Fruit fly (Drosophila melanogaster) whole organism, embryonic: ENCODE measurements around the gene anox.
A peak's percentile ranks its signal among the peaks of the same experiment; 100 is the strongest.

ENCODE experiments used
- Bgb ChIP-seq: fragments of 200-800 bp; sonication (Bioruptor generic); IDR thresholded peaks from 2 replicates; pipeline ENCODE4 v1.3.6; 2022; ENCODE audit warnings: missing biosample characterization, missing genetic modification characterization; ENCODE audit not compliant: partially characterized antibody
- CG10366 ChIP-seq: fragments of 200-800 bp; sonication (Bioruptor generic); IDR thresholded peaks from 2 replicates; pipeline ENCODE4 v1.3.6; 2022; ENCODE audit warnings: missing biosample characterization, missing genetic modification characterization
- CG10565 ChIP-seq: fragments of 200-800 bp; sonication (Bioruptor generic); optimal IDR thresholded peaks from 3 replicates; lab custom pipeline; 2016; ENCODE audit warnings: missing biosample characterization, mild to moderate bottlenecking, missing genetic modification characterization
- CG10979 ChIP-seq: fragments of 200-800 bp; sonication (Bioruptor generic); optimal IDR thresholded peaks from 2 replicates; lab custom pipeline; 2018; ENCODE audit warnings: missing biosample characterization, mild to moderate bottlenecking, missing genetic modification characterization, moderate library complexity
- CG12155 ChIP-seq: fragments of 200-800 bp; sonication (Bioruptor generic); optimal IDR thresholded peaks from 3 replicates; lab custom pipeline; 2016; ENCODE audit warnings: missing biosample characterization, missing genetic modification characterization
- CG12391 ChIP-seq: fragments of 200-800 bp; sonication (Bioruptor generic); optimal IDR thresholded peaks from 3 replicates; lab custom pipeline; 2018; ENCODE audit warnings: missing biosample characterization, mild to moderate bottlenecking, missing genetic modification characterization, moderate library complexity
- CG12659 ChIP-seq: fragments of 200-800 bp; sonication (Bioruptor generic); optimal IDR thresholded peaks from 3 replicates; lab custom pipeline; 2017; ENCODE audit warnings: mild to moderate bottlenecking, missing biosample characterization, missing genetic modification reagents, missing genetic modification characterization
- CG13287 ChIP-seq: fragments of 200-800 bp; sonication (Bioruptor generic); IDR thresholded peaks from 2 replicates; pipeline ENCODE4 v1.3.6; 2022; ENCODE audit warnings: missing biosample characterization, missing genetic modification characterization; ENCODE audit not compliant: partially characterized antibody
- CG14710 ChIP-seq: fragments of 200-800 bp; sonication (Bioruptor generic); optimal IDR thresholded peaks from 3 replicates; lab custom pipeline; 2019; ENCODE audit warnings: missing biosample characterization, mild to moderate bottlenecking, missing genetic modification characterization, moderate library complexity
- CG15011 ChIP-seq: fragments of 200-800 bp; sonication (Bioruptor generic); optimal IDR thresholded peaks from 3 replicates; lab custom pipeline; 2018; ENCODE audit warnings: missing biosample characterization, mild to moderate bottlenecking, missing genetic modification characterization
- CG1603 ChIP-seq: fragments of 200-800 bp; sonication (Bioruptor generic); optimal IDR thresholded peaks from 2 replicates; lab custom pipeline; 2019; ENCODE audit warnings: missing biosample characterization, mild to moderate bottlenecking, missing genetic modification characterization, moderate library complexity
- CG18619 ChIP-seq: fragments of 200-800 bp; sonication (Bioruptor generic); optimal IDR thresholded peaks from 3 replicates; lab custom pipeline; 2017; ENCODE audit warnings: missing biosample characterization, mild to moderate bottlenecking, missing genetic modification characterization
- CG18764 ChIP-seq: fragments of 200-800 bp; sonication (Bioruptor generic); optimal IDR thresholded peaks from 3 replicates; lab custom pipeline; 2016; ENCODE audit warnings: missing biosample characterization, missing genetic modification characterization
- CG2129 ChIP-seq: fragments of 200-800 bp; sonication (Bioruptor generic); IDR thresholded peaks from 2 replicates; pipeline ENCODE4 v1.3.6; 2022; ENCODE audit warnings: missing biosample characterization, missing genetic modification characterization; ENCODE audit not compliant: partially characterized antibody
- CG33213 ChIP-seq: fragments of 200-800 bp; sonication (Bioruptor generic); optimal IDR thresholded peaks from 3 replicates; lab custom pipeline; 2016; ENCODE audit warnings: missing biosample characterization, missing genetic modification characterization
- CG6254 ChIP-seq: fragments of 200-800 bp; sonication (Bioruptor generic); optimal IDR thresholded peaks from 3 replicates; lab custom pipeline; 2017; ENCODE audit warnings: mild to moderate bottlenecking, missing biosample characterization, missing genetic modification reagents, missing genetic modification characterization
- CG6654 ChIP-seq: fragments of 200-800 bp; sonication (Bioruptor generic); optimal IDR thresholded peaks from 2 replicates; lab custom pipeline; 2017; ENCODE audit warnings: missing biosample characterization, mild to moderate bottlenecking, missing genetic modification characterization
- CG6683 ChIP-seq: fragments of 200-800 bp; sonication (Bioruptor generic); optimal IDR thresholded peaks from 2 replicates; lab custom pipeline; 2017; ENCODE audit warnings: missing biosample characterization, mild to moderate bottlenecking, missing genetic modification characterization, missing genetic modification reagents
- CG6791 ChIP-seq: fragments of 200-800 bp; sonication (Bioruptor generic); IDR thresholded peaks from 3 replicates; pipeline ENCODE4 v1.3.6; 2022; ENCODE audit warnings: missing biosample characterization, missing genetic modification characterization; ENCODE audit not compliant: partially characterized antibody
- CG7786 ChIP-seq: fragments of 200-800 bp; sonication (Bioruptor generic); optimal IDR thresholded peaks from 2 replicates; lab custom pipeline; 2016; ENCODE audit warnings: missing biosample characterization, missing genetic modification characterization
- CG7963 ChIP-seq: fragments of 200-800 bp; sonication (Bioruptor generic); IDR thresholded peaks from 3 replicates; pipeline ENCODE4 v1.3.6; 2022; ENCODE audit warnings: missing biosample characterization, missing genetic modification characterization; ENCODE audit not compliant: partially characterized antibody
- CG9727 ChIP-seq: fragments of 200-800 bp; sonication (Bioruptor generic); optimal IDR thresholded peaks from 3 replicates; lab custom pipeline; 2017; ENCODE audit warnings: missing biosample characterization, mild to moderate bottlenecking, missing genetic modification characterization
- Ets65A ChIP-seq: fragments of 200-800 bp; sonication (Bioruptor generic); peaks from one replicate; lab custom pipeline; 2016; ENCODE audit warnings: missing biosample characterization, missing genetic modification characterization
- HLH3B ChIP-seq: fragments of 200-800 bp; sonication (Bioruptor generic); IDR thresholded peaks from 2 replicates; pipeline ENCODE4 v1.3.6; 2022; ENCODE audit warnings: missing biosample characterization, missing genetic modification characterization
- Med ChIP-seq: fragments of 200-800 bp; sonication (Bioruptor generic); peaks from one replicate; lab custom pipeline; 2016; ENCODE audit warnings: missing biosample characterization, missing genetic modification characterization, mild to moderate bottlenecking, inconsistent platforms, moderate library complexity
- Nf-YB ChIP-seq: fragments of 200-800 bp; sonication (Bioruptor generic); optimal IDR thresholded peaks from 3 replicates; lab custom pipeline; 2019; ENCODE audit warnings: missing biosample characterization, mild to moderate bottlenecking, missing genetic modification characterization, moderate library complexity
- Opbp ChIP-seq: fragments of 200-800 bp; sonication (Bioruptor generic); IDR thresholded peaks from 3 replicates; pipeline ENCODE4 v1.3.6; 2022; ENCODE audit warnings: missing biosample characterization, missing genetic modification characterization; ENCODE audit not compliant: partially characterized antibody
- Ptx1 ChIP-seq: fragments of 200-800 bp; sonication (Bioruptor generic); IDR thresholded peaks from 2 replicates; pipeline ENCODE4 v1.3.6; 2022; ENCODE audit warnings: missing biosample characterization, missing genetic modification characterization
- Usf ChIP-seq: fragments of 200-800 bp; sonication (Bioruptor generic); optimal IDR thresholded peaks from 2 replicates; lab custom pipeline; 2017; ENCODE audit warnings: missing genotype, missing biosample characterization, missing genetic modification characterization
- ash1 ChIP-seq: fragments of 200-800 bp; sonication (Bioruptor generic); optimal IDR thresholded peaks from 2 replicates; lab custom pipeline; 2018; ENCODE audit warnings: missing biosample characterization, mild to moderate bottlenecking, missing genetic modification characterization
- bigmax ChIP-seq: fragments of 200-800 bp; sonication (Bioruptor generic); optimal IDR thresholded peaks from 2 replicates; lab custom pipeline; 2018; ENCODE audit warnings: missing biosample characterization, mild to moderate bottlenecking, missing genetic modification characterization
- caup ChIP-seq: fragments of 200-800 bp; sonication (Bioruptor generic); optimal IDR thresholded peaks from 3 replicates; lab custom pipeline; 2017; ENCODE audit warnings: missing biosample characterization, mild to moderate bottlenecking, missing genetic modification characterization, moderate library complexity; ENCODE audit not compliant: severe bottlenecking
- chinmo ChIP-seq: fragments of 200-800 bp; sonication (Bioruptor generic); IDR thresholded peaks from 4 replicates; pipeline ENCODE4 v1.3.6; 2022; ENCODE audit warnings: missing biosample characterization, missing genetic modification characterization; ENCODE audit not compliant: partially characterized antibody
- crp ChIP-seq, 2 experiments: fragments of 200-800 bp; sonication (Bioruptor generic); optimal IDR thresholded peaks; 2 replicates in 1 of 2; 3 replicates in 1 of 2; lab custom pipeline; 2017; ENCODE audit warnings: missing biosample characterization in 2 of 2, missing genetic modification characterization in 2 of 2, mild to moderate bottlenecking in 1 of 2, moderate library complexity in 1 of 2
- dmrt11E ChIP-seq: fragments of 200-800 bp; sonication (Bioruptor generic); optimal IDR thresholded peaks from 3 replicates; lab custom pipeline; 2018; ENCODE audit warnings: missing biosample characterization, mild to moderate bottlenecking, missing genetic modification characterization, moderate library complexity
- h ChIP-seq: fragments of >200 bp; optimal IDR thresholded peaks from 2 replicates; lab custom pipeline; 2017
- lbe ChIP-seq: fragments of 200-800 bp; sonication (Bioruptor generic); optimal IDR thresholded peaks from 2 replicates; lab custom pipeline; 2016; ENCODE audit warnings: missing biosample characterization, mild to moderate bottlenecking, missing genetic modification characterization
- nau ChIP-seq: fragments of 200-800 bp; sonication (Bioruptor generic); optimal IDR thresholded peaks from 3 replicates; lab custom pipeline; 2017; ENCODE audit warnings: missing biosample characterization, mild to moderate bottlenecking, missing genetic modification characterization, missing genetic modification reagents
- otp ChIP-seq: fragments of 200-800 bp; sonication (Bioruptor generic); IDR thresholded peaks from 3 replicates; pipeline ENCODE4, ENCODE4 v1.3.6; 2022; ENCODE audit warnings: missing biosample characterization, missing genetic modification characterization
- pan ChIP-seq, 4 experiments: fragments of >200 bp in 3 of 4; fragments of 200-800 bp in 1 of 4; sonication (Bioruptor generic) in 1 of 4; optimal IDR thresholded peaks in 3 of 4; IDR thresholded peaks in 1 of 4; 2 replicates each; pipeline versions ENCODE4 v1.3.6 to Lab custom; 2017 to 2022; ENCODE audit warnings: missing biosample characterization in 2 of 4, missing genetic modification characterization in 2 of 4, mixed read lengths in 1 of 4
- pzg ChIP-seq: fragments of 200-800 bp; sonication (Bioruptor generic); optimal IDR thresholded peaks from 3 replicates; lab custom pipeline; 2018; ENCODE audit warnings: missing biosample characterization, mild to moderate bottlenecking, missing genetic modification characterization, moderate library complexity
- ro ChIP-seq: fragments of 200-800 bp; sonication (Bioruptor generic); IDR thresholded peaks from 2 replicates; pipeline ENCODE4 v1.3.6; 2022; ENCODE audit warnings: missing biosample characterization, missing genetic modification characterization
- sob ChIP-seq: fragments of 200-800 bp; sonication (Bioruptor generic); IDR thresholded peaks from 2 replicates; pipeline ENCODE4 v1.3.6; 2022; ENCODE audit warnings: missing biosample characterization, missing genetic modification characterization
- stwl ChIP-seq: fragments of 200-800 bp; sonication (Bioruptor generic); optimal IDR thresholded peaks from 3 replicates; lab custom pipeline; 2018; ENCODE audit warnings: missing biosample characterization, mild to moderate bottlenecking, missing genetic modification characterization, moderate library complexity
- unc-4 ChIP-seq: fragments of 200-800 bp; sonication (Bioruptor generic); IDR thresholded peaks from 2 replicates; pipeline ENCODE4 v1.3.6; 2022; ENCODE audit warnings: missing biosample characterization, missing genetic modification characterization; ENCODE audit not compliant: partially characterized antibody
- vnd ChIP-seq: fragments of 200-800 bp; sonication (Bioruptor generic); IDR thresholded peaks from 3 replicates; pipeline ENCODE4 v1.3.6; 2022; ENCODE audit warnings: missing biosample characterization, missing genetic modification characterization; ENCODE audit not compliant: partially characterized antibody
- wor ChIP-seq: fragments of 200-800 bp; sonication (Bioruptor generic); IDR thresholded peaks from 2 replicates; pipeline ENCODE4 v1.3.6; 2022; ENCODE audit warnings: missing biosample characterization, missing genetic modification characterization

anox gene

dm6 chrX:21345036-21345500 is 26.0 kb upstream of the anox start, which contains the start of gene dod (continued):
- TF ChIP-seq CG1603 (tag; lab: Kevin White, UChicago): peak; percentile 83
- peak; percentile 83 for TF ChIP-seq CG12659 (GFP tag; lab: Kevin White, UChicago)
- TF ChIP-seq HLH3B (GFP tag; lab: Robert Waterston, UW): no peak
- peak; percentile 67 for TF ChIP-seq sob
- TF ChIP-seq Bgb (GFP tag; lab: Robert Waterston, UW): peak; percentile 91
- TF ChIP-seq CG18619 (GFP tag; lab: Kevin White, UChicago): peak; percentile 29
- no peak for TF ChIP-seq lbe (GFP tag; lab: Kevin White, UChicago)
- TF ChIP-seq unc-4 (GFP tag; lab: Robert Waterston, UW): peak; percentile 79
- no peak for TF ChIP-seq CG6254
- TF ChIP-seq stwl (tag; lab: Kevin White, UChicago): peak; percentile 70
- TF ChIP-seq ash1 (GFP tag; lab: Kevin White, UChicago): no peak
- peak; percentile 88 for TF ChIP-seq Med (GFP tag; lab: Kevin White, UChicago)
- no peak for TF ChIP-seq CG18764 (GFP tag; lab: Kevin White, UChicago)
- TF ChIP-seq otp (GFP tag; lab: Robert Waterston, UW): peak; percentile 35; the same call in 2 of the 3 replicates
- no peak for TF ChIP-seq CG10565 (GFP tag; lab: Kevin White, UChicago)
- peak; percentile 24 for TF ChIP-seq caup (GFP tag; lab: Kevin White, UChicago)
- TF ChIP-seq CG7963 (GFP tag; lab: Robert Waterston, UW): peak; percentile 34; the same call in 1 of the 3 replicates
- TF ChIP-seq CG2129 (GFP tag; lab: Robert Waterston, UW): peak; percentile 53; the same call in 1 of the 2 replicates
- no peak for TF ChIP-seq CG6654 (GFP tag; lab: Kevin White, UChicago)
- TF ChIP-seq pan (optimal IDR thresholded peaks at IDR 0.05; lab: Kevin White, UChicago): no peak
- peak in 1 of 2 experiments; percentile 54 for TF ChIP-seq pan (GFP tag; optimal IDR thresholded peaks at IDR 0.05 in 1 of 2, IDR thresholded peaks at IDR 0.05 in 1 of 2)
- peak; percentile 11 for TF ChIP-seq CG10979
- TF ChIP-seq CG12391 (tag; lab: Kevin White, UChicago): peak; percentile 63
- peak; percentile 79 for TF ChIP-seq CG6791 (GFP tag; lab: Robert Waterston, UW)
- TF ChIP-seq CG14710 (tag; lab: Kevin White, UChicago): peak; percentile 79
- TF ChIP-seq CG7786 (GFP tag; lab: Kevin White, UChicago): peak; percentile 50
- TF ChIP-seq CG10366: peak; percentile 17; the same call in 1 of the 2 replicates
- TF ChIP-seq chinmo (GFP tag; lab: Robert Waterston, UW): peak; percentile 73; the same call in 1 of the 4 replicates
- TF ChIP-seq CG6683 (GFP tag; lab: Kevin White, UChicago): peak; percentile 7
- no peak for TF ChIP-seq dmrt11E (tag; lab: Kevin White, UChicago)
- TF ChIP-seq crp (GFP tag; optimal IDR thresholded peaks at IDR 0.05; lab: Kevin White, UChicago): peak in 1 of 2 experiments; percentile 26
- TF ChIP-seq ro (GFP tag; lab: Robert Waterston, UW): no peak
- peak; percentile 37 for TF ChIP-seq Nf-YB (GFP tag; lab: Kevin White, UChicago)
- TF ChIP-seq Usf (GFP tag; lab: Kevin White, UChicago): peak; percentile 6
- TF ChIP-seq Opbp (GFP tag; lab: Robert Waterston, UW): peak; percentile 81
- no peak for TF ChIP-seq CG15011 (GFP tag; lab: Kevin White, UChicago)
- TF ChIP-seq h (lab: Kevin White, UChicago): no peak
- TF ChIP-seq CG12155 (GFP tag; lab: Kevin White, UChicago): peak; percentile 20
- TF ChIP-seq CG9727 (GFP tag; lab: Kevin White, UChicago): peak; percentile 35
- TF ChIP-seq pzg (GFP tag; lab: Kevin White, UChicago): peak; percentile 99
- peak; percentile 61 for TF ChIP-seq Ptx1 (GFP tag; lab: Robert Waterston, UW)
- TF ChIP-seq nau: no peak
- no peak for TF ChIP-seq wor
- TF ChIP-seq bigmax (GFP tag; lab: Kevin White, UChicago): peak; percentile 55
- peak; percentile 54; the same call in 2 of the 3 replicates for TF ChIP-seq vnd (GFP tag; lab: Robert Waterston, UW)
- peak; percentile 86 for TF ChIP-seq CG13287 (GFP tag; lab: Robert Waterston, UW)
- peak; percentile 73 for TF ChIP-seq CG33213 (GFP tag; lab: Kevin White, UChicago)
- TF ChIP-seq Ets65A (GFP tag; lab: Kevin White, UChicago): peak; percentile 90
